Fruit fly (Drosophila melanogaster) Kc167 (cell line): ENCODE measurements around the gene CG13996.

Experiments used
- Myc ChIP-seq: fragments of >200 bp; optimal IDR thresholded peaks from 2 replicates; lab custom pipeline; 2017; ENCODE audit warnings: missing external identifiers
- Sin3A ChIP-seq: fragments of >200 bp; optimal IDR thresholded peaks from 2 replicates; lab custom pipeline; 2018; ENCODE audit warnings: missing external identifiers
- h ChIP-seq: fragments of >200 bp; optimal IDR thresholded peaks from 3 replicates; lab custom pipeline; 2018; ENCODE audit warnings: missing external identifiers
- insv ChIP-seq: fragments of >200 bp; optimal IDR thresholded peaks from 3 replicates; lab custom pipeline; 2018; ENCODE audit warnings: missing external identifiers
- psq ChIP-seq: fragments of >200 bp; optimal IDR thresholded peaks from 2 replicates; lab custom pipeline; 2017; ENCODE audit warnings: missing external identifiers
- ttk ChIP-seq: sonication (Bioruptor generic); optimal IDR thresholded peaks from 2 replicates; lab custom pipeline; 2017; ENCODE audit warnings: missing external identifiers

Gene CG13996

DNA sequence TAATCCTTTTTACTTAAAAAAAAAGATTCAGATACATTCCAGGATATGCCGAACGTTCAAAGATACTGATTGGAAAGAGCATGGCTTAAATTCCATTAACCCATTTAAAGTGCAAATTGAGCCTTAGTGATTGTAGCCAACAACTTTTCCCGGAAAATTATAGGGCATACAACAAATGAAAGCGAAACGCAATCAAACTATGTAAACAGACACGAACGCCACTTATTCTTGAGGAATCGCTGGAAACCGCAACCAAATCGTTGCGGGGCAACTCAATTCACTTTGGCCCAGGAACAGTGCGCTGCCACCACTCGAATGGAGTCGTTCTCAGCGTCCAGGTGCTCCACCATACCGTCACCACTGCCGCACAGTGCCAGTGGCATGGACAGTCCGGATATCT lies at the start of gene CG13996:
CG13996 (plus strand) TSS at position 301 of the 400 bp plus-strand sequence.
- TF ChIP-seq Myc (lab: Kevin White, UChicago) (no peak), ttk (lab: Kevin White, UChicago) (no peak), Sin3A (lab: Kevin White, UChicago) (no peak), psq (lab: Kevin White, UChicago) (no peak), insv (lab: Kevin White, UChicago) (no peak), h (lab: Kevin White, UChicago) (no peak)

dm6 chr2L:5971093-5971808 lies 49.4 kb upstream of the CG13996 start:
- TF ChIP-seq Sin3A (lab: Kevin White, UChicago) (no peak), h (lab: Kevin White, UChicago) (no peak), insv (lab: Kevin White, UChicago) (no peak), ttk (lab: Kevin White, UChicago) (no peak)

dm6 chr2L:5972005-5972404 lies 48.6 kb upstream of the CG13996 start:
- TF ChIP-seq Sin3A (lab: Kevin White, UChicago) (no peak), psq (lab: Kevin White, UChicago) (no peak), h (lab: Kevin White, UChicago) (no peak), insv (lab: Kevin White, UChicago) (no peak), Myc (lab: Kevin White, UChicago) (no peak), ttk (lab: Kevin White, UChicago) (no peak)

- TF ChIP-seq Myc (lab: Kevin White, UChicago) (no peak), ttk (lab: Kevin White, UChicago) (no peak), Sin3A (lab: Kevin White, UChicago) (no peak), insv (lab: Kevin White, UChicago) (no peak), h (lab: Kevin White, UChicago) (no peak), psq (lab: Kevin White, UChicago) (no peak)
Observed at dm6 chr2L:5972588-5973236, 47.9 kb upstream of the CG13996 start.

DNA sequence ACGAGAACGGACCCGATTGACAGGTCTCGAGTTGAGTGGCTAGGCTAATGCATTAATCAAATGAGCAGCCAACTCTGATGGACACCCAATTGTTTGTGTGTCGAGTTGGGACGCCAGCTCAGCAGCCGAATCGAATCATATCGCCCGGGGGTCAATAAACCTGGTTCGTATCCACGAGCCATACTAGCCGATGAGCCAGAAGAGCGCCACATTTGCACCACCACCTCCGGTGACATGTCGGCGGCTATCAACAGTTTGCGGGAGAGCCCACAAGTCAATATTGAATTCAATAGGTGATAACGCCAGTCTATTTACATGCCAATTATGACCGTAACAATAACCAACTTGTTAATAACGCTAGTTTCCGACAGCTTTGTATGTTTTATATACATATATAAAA lies 46.5 kb upstream of the CG13996 start:
- TF ChIP-seq insv (lab: Kevin White, UChicago) (no peak), Sin3A (lab: Kevin White, UChicago) (no peak), psq (lab: Kevin White, UChicago) (no peak), h (lab: Kevin White, UChicago) (no peak), Myc (lab: Kevin White, UChicago) (no peak)

DNA sequence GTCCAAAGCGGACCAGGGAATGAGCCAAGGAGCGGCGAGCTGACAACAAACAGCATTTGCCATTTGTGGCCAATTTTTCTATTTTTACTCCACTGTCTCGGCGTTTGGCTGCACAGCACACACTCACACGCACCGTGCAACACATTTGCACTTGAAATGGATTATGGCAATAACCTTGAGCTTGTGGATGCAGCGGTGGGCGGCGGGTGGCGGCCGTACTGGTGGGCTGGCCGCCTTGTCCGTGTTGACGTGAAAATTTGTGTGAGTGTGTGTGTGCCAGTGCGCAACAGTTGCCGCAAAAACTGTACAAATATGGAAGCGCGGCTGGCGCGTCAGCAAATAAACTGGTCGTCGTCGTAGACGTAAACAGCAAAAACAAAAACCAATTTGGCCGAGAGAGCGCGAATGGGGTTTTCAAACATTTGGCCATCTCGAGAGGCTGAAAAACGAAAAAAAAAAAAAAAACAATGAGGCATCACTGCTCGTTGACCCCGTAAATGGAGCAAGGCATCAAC lies 45.6 kb upstream of the CG13996 start:
- no peak for TF ChIP-seq h (lab: Kevin White, UChicago)
- TF ChIP-seq ttk (lab: Kevin White, UChicago): no peak
- TF ChIP-seq psq (lab: Kevin White, UChicago): no peak
- no peak for TF ChIP-seq Sin3A (lab: Kevin White, UChicago)
- TF ChIP-seq Myc (lab: Kevin White, UChicago): no peak
- TF ChIP-seq insv (lab: Kevin White, UChicago): no peak

DNA sequence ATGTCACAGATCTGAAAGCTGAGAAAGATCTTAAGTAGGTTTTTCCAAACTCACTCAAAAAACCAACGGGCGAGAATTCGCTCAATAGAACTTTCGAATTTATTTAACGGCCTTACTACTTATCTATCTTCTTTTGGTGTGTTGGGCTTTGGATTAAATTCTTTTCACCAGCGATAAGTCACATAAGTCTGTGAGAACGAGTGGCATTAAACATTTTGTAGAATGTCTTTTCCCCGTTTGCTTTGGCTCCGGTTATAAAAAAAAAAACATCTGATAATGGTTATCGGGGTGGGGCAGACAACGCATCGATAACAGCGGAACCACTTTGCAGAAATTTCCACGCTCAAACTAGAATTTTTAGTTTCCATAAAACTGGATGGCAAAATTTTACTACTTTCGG lies 45.0 kb upstream of the CG13996 start:
- TF ChIP-seq ttk (lab: Kevin White, UChicago) (no peak), psq (lab: Kevin White, UChicago) (no peak), Myc (lab: Kevin White, UChicago) (no peak), insv (lab: Kevin White, UChicago) (no peak), Sin3A (lab: Kevin White, UChicago) (no peak), h (lab: Kevin White, UChicago) (no peak)

DNA sequence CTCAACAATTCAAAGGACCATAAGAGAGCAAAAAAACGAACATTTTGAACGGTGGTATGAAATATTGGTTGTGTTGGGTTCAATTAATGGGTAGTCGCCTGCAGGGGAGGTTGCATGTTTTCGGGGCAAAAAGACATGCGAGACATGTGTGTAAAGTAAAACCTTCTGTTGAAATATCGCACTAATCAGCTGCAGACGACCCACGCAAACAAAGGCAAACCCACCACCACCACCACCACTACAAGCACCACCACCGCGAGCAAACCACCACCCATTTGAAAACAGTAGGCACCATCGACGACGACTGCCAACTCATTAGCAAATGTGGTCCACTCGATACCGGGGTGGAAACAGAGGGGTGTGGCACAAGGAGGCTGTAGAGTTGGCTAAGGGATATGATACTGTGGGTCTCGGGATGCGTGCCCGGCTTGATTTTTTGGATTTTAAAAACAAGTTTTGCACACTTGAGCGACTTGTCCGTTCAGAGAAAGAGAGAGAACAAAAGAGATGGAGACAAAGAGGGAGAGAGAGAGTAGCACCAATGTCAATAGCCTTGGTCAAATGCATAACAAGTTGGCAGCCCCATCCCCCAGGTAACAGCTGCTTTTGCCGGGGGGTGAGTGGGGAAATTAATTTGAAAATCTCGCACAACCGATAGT lies 43.4 kb upstream of the CG13996 start:
- TF ChIP-seq Sin3A (lab: Kevin White, UChicago): no peak
- TF ChIP-seq psq (lab: Kevin White, UChicago): no peak
- no peak for TF ChIP-seq ttk (lab: Kevin White, UChicago)
- no peak for TF ChIP-seq Myc (lab: Kevin White, UChicago)
- no peak for TF ChIP-seq insv (lab: Kevin White, UChicago)
- TF ChIP-seq h (lab: Kevin White, UChicago): no peak

dm6 chr2L:5977729-5978078 lies 42.9 kb upstream of the CG13996 start:
- TF ChIP-seq psq (lab: Kevin White, UChicago): no peak
- TF ChIP-seq Myc (lab: Kevin White, UChicago): no peak
- no peak for TF ChIP-seq h (lab: Kevin White, UChicago)

DNA sequence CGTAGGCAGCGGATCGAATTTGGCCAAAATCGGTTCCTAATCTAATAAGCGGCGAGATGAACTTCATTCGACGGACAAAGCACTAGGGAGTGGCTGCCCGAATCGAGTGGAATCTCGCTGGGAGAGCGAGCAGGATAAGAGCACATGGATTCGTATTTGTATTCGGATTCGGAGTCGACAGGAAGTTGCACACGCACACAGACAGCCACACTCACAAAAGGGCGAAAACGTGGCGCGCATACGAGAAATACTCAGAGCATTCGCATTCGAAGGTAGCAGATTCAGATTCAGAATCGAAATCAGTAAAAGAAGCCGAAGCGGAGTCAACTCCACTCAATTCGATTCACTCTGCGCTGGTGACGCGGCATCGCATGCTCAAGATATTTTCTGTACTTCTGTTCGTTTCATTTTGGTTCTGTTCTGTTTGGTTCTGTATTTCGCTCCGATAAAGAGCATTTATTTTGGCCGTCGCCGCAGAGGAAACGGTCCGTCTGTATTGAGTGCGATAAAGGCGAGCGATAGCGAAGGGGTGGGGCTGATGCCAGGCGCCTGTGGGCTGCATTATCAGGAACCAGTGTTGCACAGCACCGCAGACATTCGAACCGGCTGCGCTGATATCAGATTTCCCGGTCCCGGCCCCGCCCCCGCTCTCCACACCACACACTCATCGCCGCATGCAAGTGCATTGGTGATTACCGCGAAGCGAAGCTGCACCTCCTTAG lies 42.1 kb upstream of the CG13996 start:
- TF ChIP-seq Sin3A (lab: Kevin White, UChicago) (no peak), h (lab: Kevin White, UChicago) (no peak), ttk (lab: Kevin White, UChicago) (no peak), insv (lab: Kevin White, UChicago) (no peak), psq (lab: Kevin White, UChicago) (no peak), Myc (lab: Kevin White, UChicago) (no peak)

DNA sequence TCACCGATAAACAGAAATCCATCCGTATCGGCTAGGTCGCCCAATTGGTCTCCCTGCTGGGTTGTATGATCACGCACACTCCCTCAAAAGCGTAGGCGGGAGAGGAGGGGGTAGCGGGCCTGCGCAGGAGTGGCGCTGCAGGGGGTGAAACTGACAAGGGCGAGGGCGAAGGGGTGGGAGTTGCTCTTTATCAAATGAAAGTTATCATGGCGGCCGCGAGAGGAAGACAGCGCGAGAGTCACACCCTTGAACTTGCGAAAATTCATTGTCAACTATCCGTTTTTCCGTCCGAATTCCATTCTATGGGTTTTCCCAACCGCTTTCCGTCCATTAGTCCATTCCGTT lies 41.6 kb upstream of the CG13996 start:
- TF ChIP-seq h (lab: Kevin White, UChicago) (no peak), Sin3A (lab: Kevin White, UChicago) (no peak), Myc (lab: Kevin White, UChicago) (no peak), ttk (lab: Kevin White, UChicago) (no peak)
